Worm (Caenorhabditis elegans): ENCODE data around the gene pot-2.
A peak's percentile ranks its signal among the peaks of the same experiment; 100 is the strongest.

The pot-2 gene

ce11 chrII:14525013-14525412 lies 1.0 kb downstream of the pot-2 start, which contains the start of gene F57C2.4:
TSS of gene F57C2.4 (plus strand) at chrII:14525313.
- no peak for TF ChIP-seq elt-3 (tag; optimal IDR thresholded peaks at IDR 0.05)
- TF ChIP-seq nhr-237 (tag; optimal IDR thresholded peaks at IDR 0.05) = no peak

DNA sequence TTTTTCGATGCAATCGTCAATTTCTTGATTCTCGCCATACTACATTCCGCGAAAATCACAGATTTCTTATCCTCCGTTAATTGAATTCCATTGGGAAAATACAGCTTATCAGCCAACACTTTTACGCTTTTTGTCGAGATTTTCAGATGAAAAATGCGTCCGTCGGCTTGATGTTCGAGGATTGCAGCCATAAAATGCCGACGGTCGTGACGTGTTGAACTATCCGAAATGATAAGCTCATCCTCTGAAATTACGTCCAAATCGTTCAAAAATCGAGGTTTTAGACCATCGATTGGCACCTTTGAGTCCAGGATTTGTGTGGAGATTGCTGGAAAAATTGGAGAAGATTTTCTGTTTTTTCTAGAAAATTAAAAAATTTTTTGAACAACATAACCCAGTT lies 3.1 kb downstream of the pot-2 start:
- TF ChIP-seq ceh-82 (tag; optimal IDR thresholded peaks at IDR 0.05) (no peak), elt-1 (tag; optimal IDR thresholded peaks at IDR 0.05) (no peak), unc-39 (tag; optimal IDR thresholded peaks at IDR 0.05) (no peak), skn-1 (tag; optimal IDR thresholded peaks at IDR 0.05) (no peak), sea-2 (GFP tag; optimal IDR thresholded peaks at IDR 0.05) (no peak), egl-27 (tag; optimal IDR thresholded peaks at IDR 0.05) (no peak), snpc-4 (tag; optimal IDR thresholded peaks at IDR 0.05) (no peak), nhr-23 (tag; optimal IDR thresholded peaks at IDR 0.05) (no peak), hmg-11 (tag; optimal IDR thresholded peaks at IDR 0.05) (no peak), ztf-11 (tag; optimal IDR thresholded peaks at IDR 0.05) (no peak), ceh-16 (tag; optimal IDR thresholded peaks at IDR 0.05) (no peak), nhr-11 (tag; optimal IDR thresholded peaks at IDR 0.05) (no peak), fkh-2 (tag; optimal IDR thresholded peaks at IDR 0.05) (no peak), zag-1 (tag; optimal IDR thresholded peaks at IDR 0.05) (no peak), nfya-1 (tag; optimal IDR thresholded peaks at IDR 0.05; ENCODE audit: insufficient read depth) (no peak)

- no peak for TF ChIP-seq lin-39 (tag; optimal IDR thresholded peaks at IDR 0.05)
- peak; percentile 83 for TF ChIP-seq elt-2 (tag; optimal IDR thresholded peaks at IDR 0.05)
- TF ChIP-seq fos-1 (tag; optimal IDR thresholded peaks at IDR 0.05) = no peak
- peak; percentile 55 for TF ChIP-seq hmg-11 (tag; optimal IDR thresholded peaks at IDR 0.05)
- no peak for TF ChIP-seq sea-2 (GFP tag; optimal IDR thresholded peaks at IDR 0.05)
- TF ChIP-seq elt-1 (tag; optimal IDR thresholded peaks at IDR 0.05) = peak; percentile 52
- TF ChIP-seq snpc-4 (tag; optimal IDR thresholded peaks at IDR 0.05) = peak; percentile 22
- no peak for TF ChIP-seq lsy-12 (tag; optimal IDR thresholded peaks at IDR 0.05)
- TF ChIP-seq nhr-25 (tag; optimal IDR thresholded peaks at IDR 0.05) = peak; percentile 12
- TF ChIP-seq zag-1 (tag; optimal IDR thresholded peaks at IDR 0.05) = no peak
- no peak for TF ChIP-seq fkh-10 (GFP tag; optimal IDR thresholded peaks at IDR 0.05)
- TF ChIP-seq fkh-2 (tag; optimal IDR thresholded peaks at IDR 0.05) = no peak
- TF ChIP-seq nhr-237 (tag; optimal IDR thresholded peaks at IDR 0.05) = no peak
- no peak for TF ChIP-seq daf-12 (tag; optimal IDR thresholded peaks at IDR 0.05)
- no peak for TF ChIP-seq nhr-43 (tag; optimal IDR thresholded peaks at IDR 0.05; ENCODE audit: poor library complexity, severe bottlenecking)
- no peak for TF ChIP-seq ceh-28 (tag; optimal IDR thresholded peaks at IDR 0.05)
- TF ChIP-seq pqm-1 (tag; optimal IDR thresholded peaks at IDR 0.05) = peak; percentile 54
- no peak for TF ChIP-seq ama-1 (optimal IDR thresholded peaks at IDR 0.05)
- TF ChIP-seq mml-1 (tag; optimal IDR thresholded peaks at IDR 0.05) = no peak
- no peak for TF ChIP-seq nhr-67 (tag; optimal IDR thresholded peaks at IDR 0.05)
- TF ChIP-seq ZK546.5 (tag; optimal IDR thresholded peaks at IDR 0.05) = no peak
- TF ChIP-seq aly-2 (tag; optimal IDR thresholded peaks at IDR 0.05) = no peak
- no peak for TF ChIP-seq mdl-1 (tag; optimal IDR thresholded peaks at IDR 0.05)
- TF ChIP-seq pha-4 (tag; optimal IDR thresholded peaks at IDR 0.05) = peak; percentile 79
- TF ChIP-seq jun-1 (tag; optimal IDR thresholded peaks at IDR 0.05) = peak; percentile 10
- TF ChIP-seq ceh-82 (tag; optimal IDR thresholded peaks at IDR 0.05) = no peak
- no peak for TF ChIP-seq nhr-76 (tag; optimal IDR thresholded peaks at IDR 0.05)
- peak; percentile 56 for TF ChIP-seq nhr-23 (tag; optimal IDR thresholded peaks at IDR 0.05)
- TF ChIP-seq tbx-2 (tag; optimal IDR thresholded peaks at IDR 0.05) = no peak
- TF ChIP-seq lin-15B (tag; optimal IDR thresholded peaks at IDR 0.05) = peak; percentile 66
- no peak for TF ChIP-seq R02D3.7 (tag; optimal IDR thresholded peaks at IDR 0.05)
- no peak for TF ChIP-seq nhr-12 (tag; optimal IDR thresholded peaks at IDR 0.05)
- no peak for TF ChIP-seq eor-1 (tag; optimal IDR thresholded peaks at IDR 0.05)
- TF ChIP-seq skn-1 (tag; optimal IDR thresholded peaks at IDR 0.05) = peak; percentile 46
- no peak for TF ChIP-seq unc-39 (tag; optimal IDR thresholded peaks at IDR 0.05)
- no peak for TF ChIP-seq ztf-4 (tag; optimal IDR thresholded peaks at IDR 0.05)
- no peak for TF ChIP-seq egl-27 (tag; optimal IDR thresholded peaks at IDR 0.05)
- TF ChIP-seq nhr-11 (tag; optimal IDR thresholded peaks at IDR 0.05) = no peak
- no peak for TF ChIP-seq ztf-11 (tag; optimal IDR thresholded peaks at IDR 0.05)
- no peak for TF ChIP-seq unc-62 (GFP tag; optimal IDR thresholded peaks at IDR 0.05)
- no peak for TF ChIP-seq elt-3 (tag; optimal IDR thresholded peaks at IDR 0.05)
- TF ChIP-seq nfya-1 (tag; optimal IDR thresholded peaks at IDR 0.05; ENCODE audit: insufficient read depth) = peak; percentile 74
- TF ChIP-seq ceh-16 (tag; optimal IDR thresholded peaks at IDR 0.05) = no peak
- TF ChIP-seq nhr-28 (tag; optimal IDR thresholded peaks at IDR 0.05) = no peak
Measured at ce11 chrII:14528233-14528802, 4.3 kb downstream of the pot-2 start, which contains the start of the genes F57C2.5 and spat-1. TSS of gene F57C2.5 (minus strand) at chrII:14528239. TSS of gene spat-1 (plus strand) at chrII:14528752.
